In genomic region chrIII:13654950-13655349, ce11 we compare ENCODE assay signal across 5 worm cellular contexts.
A peak's percentile ranks its signal among the peaks of the same experiment; 100 is the strongest.
TF ChIP-seq lines count a peak whose summit lies in the region.

No protein-coding gene starts in this region.

TF ChIP-seq in whole organism, L4 larva, 104 proteins besides CTCF, POLR2A, EP300 and RAD21:
- TF ChIP-seq set-16 (GFP tag; IDR thresholded peaks at IDR 0.05; lab: Robert Waterston, UW): peak; percentile 89
- TF ChIP-seq ztf-11 (tag; optimal IDR thresholded peaks at IDR 0.05; lab: Kevin White, UChicago): no peak
TF ChIP-seq in whole organism, L4 larva: peak in this region for 1.

TF ChIP-seq in whole organism, early embryonic, 17 proteins besides CTCF, POLR2A, EP300 and RAD21:
- TF ChIP-seq hmg-4 (GFP tag; optimal IDR thresholded peaks at IDR 0.05; lab: Kevin White, UChicago) (peak; percentile 14), tbx-37 (GFP tag; conservative IDR thresholded peaks at IDR 0.05; lab: Robert Waterston, UW) (no peak), pes-1 (GFP tag; IDR thresholded peaks at IDR 0.05; lab: Robert Waterston, UW) (no peak), F13C5.2 (tag; optimal IDR thresholded peaks at IDR 0.05; lab: Kevin White, UChicago) (no peak)

TF ChIP-seq in whole organism, late embryonic, 69 proteins besides CTCF, POLR2A, EP300 and RAD21:
- peak; percentile 5 for TF ChIP-seq ref-2 (tag; optimal IDR thresholded peaks at IDR 0.05; lab: Kevin White, UChicago)
- no peak for TF ChIP-seq C38D4.7 (GFP tag; optimal IDR thresholded peaks at IDR 0.05; lab: Kevin White, UChicago)
TF ChIP-seq in whole organism, late embryonic: peak in this region for 1.

TF ChIP-seq in whole organism, mixed stage, embryonic, 35 proteins besides CTCF, POLR2A, EP300 and RAD21:
- TF ChIP-seq unc-62 (GFP tag; optimal IDR thresholded peaks at IDR 0.05; lab: Kevin White, UChicago) (no peak), tbx-8 (GFP tag; optimal IDR thresholded peaks at IDR 0.05; lab: Kevin White, UChicago) (no peak), unc-39 (tag; optimal IDR thresholded peaks at IDR 0.05; lab: Kevin White, UChicago) (no peak), sem-2 (GFP tag; optimal IDR thresholded peaks at IDR 0.05; lab: Kevin White, UChicago) (peak; percentile 4), pha-4 (tag; optimal IDR thresholded peaks at IDR 0.05; lab: Kevin White, UChicago) (no peak)

TF ChIP-seq in whole organism, young adult, 124 proteins besides CTCF, POLR2A, EP300 and RAD21:
- TF ChIP-seq ZK185.1 (tag; optimal IDR thresholded peaks at IDR 0.05; lab: Kevin White, UChicago; ENCODE audit: poor library complexity, severe bottlenecking): no peak
- TF ChIP-seq nfyb-1 (GFP tag; IDR thresholded peaks at IDR 0.05; lab: Robert Waterston, UW): no peak
- TF ChIP-seq ztf-3 (GFP tag; optimal IDR thresholded peaks at IDR 0.05; lab: Kevin White, UChicago): no peak
- TF ChIP-seq egl-44 (GFP tag; IDR thresholded peaks at IDR 0.05; lab: Robert Waterston, UW): 0 out of 2 replicates have a peak, but pooled peaks have one; percentile 17
- no peak for TF ChIP-seq tbp1 (GFP tag; optimal IDR thresholded peaks at IDR 0.05; lab: Kevin White, UChicago)
- TF ChIP-seq hsf-1 (GFP tag; IDR thresholded peaks at IDR 0.05; lab: Robert Waterston, UW): 0 out of 2 replicates have a peak, but pooled peaks have one; percentile 18
- peak; percentile 88 for TF ChIP-seq zfh-2 (GFP tag; conservative IDR thresholded peaks at IDR 0.05; lab: Robert Waterston, UW)
- TF ChIP-seq egrh-3 (GFP tag; IDR thresholded peaks at IDR 0.05; lab: Robert Waterston, UW): peak; percentile 28; the same call in 1 of the 2 replicates
- no peak for TF ChIP-seq pbrm-1 (GFP tag; IDR thresholded peaks at IDR 0.05; lab: Robert Waterston, UW)
- no peak for TF ChIP-seq Y53F4B.3 (GFP tag; IDR thresholded peaks at IDR 0.05; lab: Robert Waterston, UW)
